Worm (Caenorhabditis elegans) whole organism, young adult: ENCODE measurements around the gene grwd-1.
A peak's percentile ranks its signal among the peaks of the same experiment; 100 is the strongest.

ENCODE experiments used
- B0035.1 ChIP-seq: sonication (generic microtip); optimal IDR thresholded peaks from 2 replicates; lab custom pipeline; 2016; ENCODE audit warnings: missing genetic modification characterization, mild to moderate bottlenecking, missing compliant biosample characterization, missing genotype, missing genetic modification reagents
- B0261.1 ChIP-seq: sonication (generic microtip); optimal IDR thresholded peaks from 2 replicates; lab custom pipeline; 2016; ENCODE audit warnings: mild to moderate bottlenecking, missing genetic modification characterization, moderate library complexity, missing compliant biosample characterization
- F10E7.11 ChIP-seq: sonication (generic microtip); optimal IDR thresholded peaks from 2 replicates; lab custom pipeline; 2017; ENCODE audit warnings: mild to moderate bottlenecking, missing genetic modification characterization, moderate library complexity, missing compliant biosample characterization
- F22D6.2 ChIP-seq: sonication (generic microtip); optimal IDR thresholded peaks from 2 replicates; lab custom pipeline; 2016; ENCODE audit warnings: mild to moderate bottlenecking, missing genetic modification characterization, missing compliant biosample characterization
- F23B12.7 ChIP-seq: sonication (generic microtip); optimal IDR thresholded peaks from 2 replicates; lab custom pipeline; 2017; ENCODE audit warnings: missing genetic modification characterization, mild to moderate bottlenecking, missing compliant biosample characterization, antibody characterized with exemption, moderate library complexity; ENCODE audit not compliant: insufficient read depth
- F33H1.4 ChIP-seq: fragments of 200-800 bp; sonication (Bioruptor generic); IDR thresholded peaks from 2 replicates; pipeline ENCODE4 v1.3.6; 2022; ENCODE audit warnings: missing genetic modification reagents, missing genetic modification characterization, missing compliant biosample characterization
- F37B4.10 ChIP-seq: fragments of 200-800 bp; sonication (Bioruptor generic); IDR thresholded peaks from 2 replicates; pipeline ENCODE4 v1.3.6; 2022; ENCODE audit warnings: missing genetic modification characterization, missing compliant biosample characterization
- F49E8.2 ChIP-seq: sonication (generic microtip); optimal IDR thresholded peaks from 3 replicates; lab custom pipeline; 2017; ENCODE audit warnings: missing genetic modification characterization, mild to moderate bottlenecking, missing compliant biosample characterization, antibody characterized with exemption, moderate library complexity; ENCODE audit not compliant: insufficient read depth
- Y53F4B.3 ChIP-seq: fragments of 200-800 bp; sonication (Bioruptor generic); IDR thresholded peaks from 2 replicates; pipeline ENCODE4 v1.3.6; 2022; ENCODE audit warnings: missing genetic modification reagents, missing genetic modification characterization, missing compliant biosample characterization
- Y56A3A.18 ChIP-seq: fragments of 200-800 bp; sonication (Bioruptor generic); IDR thresholded peaks from 2 replicates; pipeline ENCODE4 v1.3.6; 2022; ENCODE audit warnings: missing genetic modification reagents, missing genetic modification characterization, missing compliant biosample characterization
- ZK185.1 ChIP-seq: sonication (generic microtip); optimal IDR thresholded peaks from 2 replicates; lab custom pipeline; 2016; ENCODE audit warnings: mild to moderate bottlenecking, missing genetic modification characterization, missing compliant biosample characterization; ENCODE audit not compliant: poor library complexity, severe bottlenecking
- akir-1 ChIP-seq: fragments of 200-800 bp; sonication (Bioruptor generic); optimal IDR thresholded peaks from 2 replicates; lab custom pipeline; 2018; ENCODE audit warnings: mild to moderate bottlenecking, missing genetic modification characterization, moderate library complexity, missing compliant biosample characterization
- atf-7 ChIP-seq: sonication (generic microtip); optimal IDR thresholded peaks from 2 replicates; lab custom pipeline; 2017; ENCODE audit warnings: mild to moderate bottlenecking, missing genetic modification characterization, missing compliant biosample characterization
- attf-3 ChIP-seq: fragments of 200-800 bp; sonication (Bioruptor generic); conservative IDR thresholded peaks from 2 replicates; pipeline ENCODE4 v1.3.6; 2022; ENCODE audit warnings: missing genetic modification reagents, missing genetic modification characterization, missing compliant biosample characterization
- attf-5 ChIP-seq: fragments of 200-800 bp; sonication (Bioruptor generic); optimal IDR thresholded peaks from 2 replicates; lab custom pipeline; 2018; ENCODE audit warnings: mild to moderate bottlenecking, missing genetic modification characterization, missing compliant biosample characterization
- attf-6 ChIP-seq: fragments of 200-800 bp; sonication (Bioruptor generic); IDR thresholded peaks from 2 replicates; pipeline ENCODE4 v1.3.6; 2022; ENCODE audit warnings: missing genetic modification reagents, missing genetic modification characterization, missing compliant biosample characterization
- cebp-1 ChIP-seq, 2 experiments: fragments of 200-800 bp in 1 of 2; sonication (Bioruptor generic) in 1 of 2; sonication (generic microtip) in 1 of 2; IDR thresholded peaks in 1 of 2; optimal IDR thresholded peaks in 1 of 2; 2 replicates each; pipeline versions ENCODE4 v1.3.6 to Lab custom; 2017 to 2022; ENCODE audit warnings: missing compliant biosample characterization in 2 of 2, missing genetic modification characterization in 2 of 2, mild to moderate bottlenecking in 1 of 2, missing genetic modification reagents in 1 of 2, moderate library complexity in 1 of 2
- ceh-40 ChIP-seq: fragments of 200-800 bp; sonication (Bioruptor generic); IDR thresholded peaks from 2 replicates; pipeline ENCODE4 v1.3.6; 2022; ENCODE audit warnings: missing genetic modification characterization, missing compliant biosample characterization
- ceh-91 ChIP-seq: fragments of 200-800 bp; sonication (Bioruptor generic); IDR thresholded peaks from 2 replicates; pipeline ENCODE4 v1.3.6; 2022; ENCODE audit warnings: missing genetic modification reagents, missing genetic modification characterization, missing compliant biosample characterization
- chd-7 ChIP-seq: sonication (generic microtip); optimal IDR thresholded peaks from 2 replicates; lab custom pipeline; 2016; ENCODE audit warnings: mild to moderate bottlenecking, missing genetic modification characterization, moderate library complexity, missing compliant biosample characterization
- egl-18 ChIP-seq: fragments of 200-800 bp; sonication (Bioruptor generic); IDR thresholded peaks from 2 replicates; pipeline ENCODE4 v1.3.6; 2022; ENCODE audit warnings: missing genetic modification reagents, missing genetic modification characterization, missing compliant biosample characterization
- egl-44 ChIP-seq: fragments of 200-800 bp; sonication (Bioruptor generic); IDR thresholded peaks from 2 replicates; pipeline ENCODE4 v1.3.6; 2022; ENCODE audit warnings: missing genetic modification reagents, missing genetic modification characterization, missing compliant biosample characterization
- him-1 ChIP-seq: sonication (generic microtip); optimal IDR thresholded peaks from 2 replicates; lab custom pipeline; 2016; ENCODE audit warnings: missing genotype, missing genetic modification reagents, missing genetic modification characterization, missing compliant biosample characterization
- hlh-12 ChIP-seq: sonication (generic microtip); optimal IDR thresholded peaks from 2 replicates; lab custom pipeline; 2016; ENCODE audit warnings: missing genetic modification characterization, missing compliant biosample characterization
- hsf-1 ChIP-seq: fragments of 200-800 bp; sonication (Bioruptor generic); IDR thresholded peaks from 2 replicates; pipeline ENCODE4 v1.3.6; 2022; ENCODE audit warnings: missing genetic modification reagents, missing genetic modification characterization, missing compliant biosample characterization
- let-526 ChIP-seq: fragments of 200-800 bp; sonication (Bioruptor generic); IDR thresholded peaks from 2 replicates; pipeline ENCODE4 v1.3.6; 2022; ENCODE audit warnings: missing genetic modification reagents, missing genetic modification characterization, missing compliant biosample characterization
- lin-26 ChIP-seq: fragments of 200-800 bp; sonication (Bioruptor generic); IDR thresholded peaks from 2 replicates; pipeline ENCODE4 v1.3.6; 2022; ENCODE audit warnings: missing genetic modification reagents, missing genetic modification characterization, missing compliant biosample characterization
- lin-35 ChIP-seq, 3 experiments: fragments of 150-350 bp in 2 of 3; sonication (generic microtip) in 1 of 3; optimal IDR thresholded peaks; 2 replicates each; lab custom pipeline; 2014 to 2018; ENCODE audit warnings: missing biosample characterization in 3 of 3, missing genetic modification characterization in 3 of 3, missing genetic modification reagents in 3 of 3
- lin-40 ChIP-seq: sonication (generic microtip); optimal IDR thresholded peaks from 2 replicates; lab custom pipeline; 2016; ENCODE audit warnings: missing genetic modification characterization, mild to moderate bottlenecking, missing compliant biosample characterization, missing genotype, missing genetic modification reagents
- lin-54 ChIP-seq: fragments of 200-800 bp; sonication (Bioruptor generic); optimal IDR thresholded peaks from 2 replicates; lab custom pipeline; 2018; ENCODE audit warnings: mild to moderate bottlenecking, missing genetic modification characterization, missing compliant biosample characterization
- nfya-2 ChIP-seq: fragments of 200-800 bp; sonication (Bioruptor generic); IDR thresholded peaks from 2 replicates; pipeline ENCODE4 v1.3.6; 2022; ENCODE audit warnings: missing genetic modification reagents, missing genetic modification characterization, missing compliant biosample characterization
- nhr-80 ChIP-seq: sonication (generic microtip); optimal IDR thresholded peaks from 2 replicates; lab custom pipeline; 2016; ENCODE audit warnings: missing genetic modification characterization, missing compliant biosample characterization
- nhr-90 ChIP-seq: sonication (generic microtip); optimal IDR thresholded peaks from 2 replicates; lab custom pipeline; 2016; ENCODE audit warnings: missing genotype, mild to moderate bottlenecking, missing genetic modification characterization, missing compliant biosample characterization
- pha-4 ChIP-seq: fragments of 150-350 bp; sonication (generic microtip); optimal IDR thresholded peaks from 2 replicates; lab custom pipeline; 2014; ENCODE audit warnings: missing biosample characterization, missing genetic modification reagents, missing genetic modification characterization
- snpc-4 ChIP-seq, 5 experiments: fragments of 150-350 bp in 1 of 5; sonication (generic microtip) in 4 of 5; optimal IDR thresholded peaks; 2 replicates each; lab custom pipeline; 2014 to 2018; ENCODE audit warnings: missing genetic modification characterization in 5 of 5, missing biosample characterization in 3 of 5, antibody characterized with exemption in 2 of 5, mild to moderate bottlenecking in 2 of 5, missing compliant biosample characterization in 2 of 5, missing genotype in 2 of 5, moderate library complexity in 2 of 5, missing genetic modification reagents in 1 of 5
- tbp1 ChIP-seq: fragments of 200-800 bp; sonication (Bioruptor generic); optimal IDR thresholded peaks from 2 replicates; lab custom pipeline; 2018; ENCODE audit warnings: mild to moderate bottlenecking, missing genetic modification characterization, missing compliant biosample characterization
- tbx-9 ChIP-seq: sonication (generic microtip); optimal IDR thresholded peaks from 2 replicates; lab custom pipeline; 2016; ENCODE audit warnings: borderline replicate concordance, missing genetic modification characterization, inconsistent platforms, missing compliant biosample characterization
- tlf-1 ChIP-seq: fragments of 200-800 bp; sonication (Bioruptor generic); optimal IDR thresholded peaks from 2 replicates; lab custom pipeline; 2018; ENCODE audit warnings: mild to moderate bottlenecking, missing genetic modification characterization, missing compliant biosample characterization
- unc-130 ChIP-seq: sonication (generic microtip); optimal IDR thresholded peaks from 2 replicates; lab custom pipeline; 2016; ENCODE audit warnings: missing genetic modification reagents, missing genetic modification characterization, missing compliant biosample characterization
- unc-62 ChIP-seq: fragments of 150-350 bp; optimal IDR thresholded peaks from 2 replicates; lab custom pipeline; 2014; ENCODE audit warnings: missing biosample characterization, missing genetic modification reagents, missing genetic modification characterization
- ztf-18 ChIP-seq: sonication (generic microtip); optimal IDR thresholded peaks from 2 replicates; lab custom pipeline; 2016; ENCODE audit warnings: missing genotype, mild to moderate bottlenecking, missing genetic modification characterization, missing compliant biosample characterization
- ztf-22 ChIP-seq: fragments of 200-800 bp; sonication (Bioruptor generic); optimal IDR thresholded peaks from 2 replicates; lab custom pipeline; 2018; ENCODE audit warnings: mild to moderate bottlenecking, missing genetic modification characterization, moderate library complexity, missing compliant biosample characterization

The grwd-1 gene

DNA sequence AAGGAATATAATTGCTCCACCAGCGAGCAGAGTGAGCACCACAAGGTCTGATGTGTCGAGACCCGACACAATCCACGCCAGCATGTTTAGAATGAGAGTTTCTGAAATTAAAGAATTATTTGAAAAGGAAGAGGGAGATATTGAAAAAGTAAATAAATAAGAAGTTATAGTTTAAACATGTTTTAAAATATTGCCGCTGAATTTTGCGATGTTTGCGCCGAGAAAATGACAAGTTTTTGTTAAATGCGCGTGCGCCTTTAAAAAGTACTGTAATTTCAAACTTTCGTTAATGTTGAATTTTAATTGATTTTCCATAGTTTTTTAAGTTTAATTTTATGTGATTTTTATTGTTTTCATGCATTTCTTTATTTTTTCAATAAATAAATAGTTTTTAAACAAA is 46.3 kb downstream of the grwd-1 start, which contains the start of gene emb-8:
Gene emb-8 (minus strand): TSS at position 101 of the 400 bp plus-strand sequence.
- TF ChIP-seq unc-130 (GFP tag; lab: Kevin White, UChicago) (no peak), egl-18 (GFP tag; lab: Robert Waterston, UW) (0 out of 2 replicates have a peak, but pooled peaks have one; percentile 31), ztf-22 (GFP tag; lab: Kevin White, UChicago) (no peak), attf-6 (GFP tag; lab: Robert Waterston, UW) (peak; percentile 32; the same call in 1 of the 2 replicates)
- TF ChIP-seq, all 124 proteins: peak for 2

DNA sequence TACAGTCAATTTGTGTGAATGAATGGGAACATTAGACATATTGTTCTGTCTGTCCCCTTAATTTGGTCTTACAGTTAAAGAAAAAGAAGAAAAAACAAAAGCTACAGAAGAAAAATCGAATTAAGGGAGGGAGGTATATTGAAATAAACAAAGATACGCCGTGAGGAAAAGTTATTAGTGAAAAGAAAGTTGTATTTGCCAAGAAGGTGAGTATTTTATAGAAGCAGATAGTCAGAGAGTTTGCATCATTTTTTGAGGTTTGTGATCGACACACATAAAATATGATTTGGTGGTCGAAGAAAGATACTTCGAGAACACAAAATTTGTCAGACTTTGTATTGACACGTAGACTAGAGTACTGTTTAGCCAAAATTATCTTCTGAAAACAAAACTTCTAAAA is 47.1 kb downstream of the grwd-1 start:
- TF ChIP-seq pha-4 (tag; lab: Kevin White, UChicago) (peak; percentile 22), nhr-80 (tag; lab: Kevin White, UChicago) (peak; percentile 29), hlh-12 (tag; lab: Kevin White, UChicago) (no peak), lin-54 (GFP tag; lab: Kevin White, UChicago) (peak; percentile 1), lin-35 (GFP tag; optimal IDR thresholded peaks at IDR 0.05; lab: Kevin White, UChicago) (no peak), tbx-9 (tag; lab: Kevin White, UChicago) (no peak), tbp1 (no peak)

- TF ChIP-seq unc-62 (GFP tag; lab: Kevin White, UChicago) (peak; percentile 82), F37B4.10 (no peak), Y53F4B.3 (GFP tag; lab: Robert Waterston, UW) (no peak), tbp1 (peak; percentile 11), nfya-2 (no peak), atf-7 (tag; lab: Kevin White, UChicago) (peak; percentile 35), F10E7.11 (no peak), F23B12.7 (no peak), akir-1 (no peak), ceh-91 (GFP tag; lab: Robert Waterston, UW) (no peak), lin-26 (no peak), nhr-80 (tag; lab: Kevin White, UChicago) (peak; percentile 90), F22D6.2 (no peak), let-526 (no peak), snpc-4 (GFP tag; optimal IDR thresholded peaks at IDR 0.05; lab: Kevin White, UChicago) (no peak), snpc-4 (tag; optimal IDR thresholded peaks at IDR 0.05; lab: Kevin White, UChicago) (peak in 1 of 4 experiments; percentile 17), B0035.1 (tag; lab: Kevin White, UChicago) (no peak), him-1 (tag; lab: Kevin White, UChicago) (no peak), attf-5 (GFP tag; lab: Kevin White, UChicago) (peak; percentile 46), cebp-1 (GFP tag; IDR thresholded peaks at IDR 0.05; lab: Robert Waterston, UW) (no peak), cebp-1 (tag; optimal IDR thresholded peaks at IDR 0.05; lab: Kevin White, UChicago) (peak; percentile 37), B0261.1 (tag; lab: Kevin White, UChicago) (no peak)
Measured at ce11 chrIII:5201267-5201666, 48.0 kb downstream of the grwd-1 start.

DNA sequence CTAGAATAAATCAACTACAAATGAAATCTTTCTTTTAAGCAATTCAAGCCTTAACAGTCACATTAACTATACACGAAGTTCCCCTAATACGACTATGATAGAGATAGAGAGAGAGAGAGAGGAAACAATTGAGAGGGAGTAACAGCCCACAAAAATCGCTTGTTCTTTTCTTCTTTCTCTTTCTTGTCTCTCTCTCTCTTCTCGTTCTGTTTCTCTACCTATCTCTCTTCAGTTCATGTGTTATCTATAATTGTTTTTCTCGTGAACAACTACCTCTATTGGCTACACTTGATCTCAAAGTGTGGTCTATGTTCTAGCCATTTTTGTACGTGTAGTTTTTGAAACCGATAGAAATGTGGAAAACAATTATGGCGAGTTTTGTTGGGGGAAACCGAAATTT is 49.4 kb downstream of the grwd-1 start:
- no peak for TF ChIP-seq nhr-90 (tag; lab: Kevin White, UChicago)
- TF ChIP-seq tbp1: peak; percentile 15
- peak; percentile 49 for TF ChIP-seq attf-5 (GFP tag; lab: Kevin White, UChicago)
- TF ChIP-seq lin-40 (tag; lab: Kevin White, UChicago): peak; percentile 70
- no peak for TF ChIP-seq cebp-1 (GFP tag; IDR thresholded peaks at IDR 0.05; lab: Robert Waterston, UW)
- TF ChIP-seq cebp-1 (tag; optimal IDR thresholded peaks at IDR 0.05; lab: Kevin White, UChicago): peak; percentile 43
- no peak for TF ChIP-seq chd-7 (tag; lab: Kevin White, UChicago)
- TF ChIP-seq snpc-4 (GFP tag; optimal IDR thresholded peaks at IDR 0.05; lab: Kevin White, UChicago): no peak
- peak in 2 of 4 experiments; percentile 18 to 20 for TF ChIP-seq snpc-4 (tag; optimal IDR thresholded peaks at IDR 0.05; lab: Kevin White, UChicago)
- TF ChIP-seq ZK185.1 (tag; lab: Kevin White, UChicago): peak; percentile 42
- no peak for TF ChIP-seq F49E8.2
- TF ChIP-seq ztf-18 (tag; lab: Kevin White, UChicago): no peak
- no peak for TF ChIP-seq egl-44 (GFP tag; lab: Robert Waterston, UW)
- TF ChIP-seq F33H1.4: no peak
- no peak for TF ChIP-seq ceh-40
- no peak for TF ChIP-seq attf-3
- TF ChIP-seq attf-6 (GFP tag; lab: Robert Waterston, UW): no peak
- no peak for TF ChIP-seq Y56A3A.18 (GFP tag; lab: Robert Waterston, UW)
- no peak for TF ChIP-seq tbx-9 (tag; lab: Kevin White, UChicago)
- TF ChIP-seq tlf-1 (GFP tag; lab: Kevin White, UChicago): peak; percentile 18
- TF ChIP-seq hsf-1 (GFP tag; lab: Robert Waterston, UW): no peak
